Fruit fly (Drosophila melanogaster) whole organism: ENCODE measurements around the gene HHEX.

ENCODE experiments used
- CG8478 ChIP-seq: fragments of >200 bp; optimal IDR thresholded peaks from 2 replicates; lab custom pipeline; 2018; ENCODE audit warnings: inconsistent platforms
- Dll ChIP-seq: fragments of >200 bp; optimal IDR thresholded peaks from 2 replicates; lab custom pipeline; 2017
- EcR ChIP-seq, 2 experiments: fragments of >200 bp; optimal IDR thresholded peaks; 2 replicates each; lab custom pipeline; 2017; ENCODE audit warnings: missing biosample characterization in 2 of 2, missing genetic modification characterization in 2 of 2, missing genetic modification reagents in 2 of 2
- pan ChIP-seq: fragments of >200 bp; optimal IDR thresholded peaks from 2 replicates; lab custom pipeline; 2017
- psq ChIP-seq: fragments of >200 bp; optimal IDR thresholded peaks from 2 replicates; lab custom pipeline; 2017
- usp ChIP-seq: fragments of >200 bp; optimal IDR thresholded peaks from 2 replicates; lab custom pipeline; 2017; ENCODE audit warnings: missing biosample characterization, missing genetic modification characterization, mixed read lengths

HHEX gene

dm6 chr3R:21080876-21081586 lies at the start of gene HHEX:
Gene HHEX, minus strand, starts transcription at chr3R:21080926.
- TF ChIP-seq CG8478 (lab: Kevin White, UChicago) (no peak), Dll (no peak), usp (GFP tag; lab: Kevin White, UChicago) (no peak), pan (lab: Kevin White, UChicago) (no peak), psq (lab: Kevin White, UChicago) (no peak), EcR (GFP tag; optimal IDR thresholded peaks at IDR 0.05; lab: Kevin White, UChicago) (no peak)

- TF ChIP-seq EcR (GFP tag; optimal IDR thresholded peaks at IDR 0.05; lab: Kevin White, UChicago) = no peak
- no peak for TF ChIP-seq psq (lab: Kevin White, UChicago)
- TF ChIP-seq pan (lab: Kevin White, UChicago) = no peak
- TF ChIP-seq usp (GFP tag; lab: Kevin White, UChicago) = no peak
- TF ChIP-seq Dll = no peak
- TF ChIP-seq CG8478 (lab: Kevin White, UChicago) = no peak
These were observed 49.3 kb upstream of the HHEX start, which contains the start of gene Ice2 for dm6 chr3R:21130050-21130449. Gene Ice2, plus strand, starts transcription at chr3R:21130216.

dm6 chr3R:21129617-21130016 lies 48.9 kb upstream of the HHEX start, which contains the start of gene Obp93a:
Gene Obp93a, minus strand, starts transcription at chr3R:21129717.
- TF ChIP-seq Dll = no peak
- TF ChIP-seq EcR (GFP tag; optimal IDR thresholded peaks at IDR 0.05; lab: Kevin White, UChicago) = no peak
- no peak for TF ChIP-seq pan (lab: Kevin White, UChicago)
- no peak for TF ChIP-seq usp (GFP tag; lab: Kevin White, UChicago)
- no peak for TF ChIP-seq psq (lab: Kevin White, UChicago)
- TF ChIP-seq CG8478 (lab: Kevin White, UChicago) = no peak

- TF ChIP-seq CG8478 (lab: Kevin White, UChicago) (no peak), EcR (GFP tag; optimal IDR thresholded peaks at IDR 0.05; lab: Kevin White, UChicago) (no peak), psq (lab: Kevin White, UChicago) (no peak), pan (lab: Kevin White, UChicago) (no peak), usp (GFP tag; lab: Kevin White, UChicago) (no peak), Dll (no peak)
These were observed 46.7 kb upstream of the HHEX start, which contains the start of the genes slmb and CG5793 for dm6 chr3R:21127352-21127985. Gene slmb, minus strand, starts transcription at chr3R:21127485. Gene CG5793, plus strand, starts transcription at chr3R:21127573.

- TF ChIP-seq EcR (GFP tag; optimal IDR thresholded peaks at IDR 0.05; lab: Kevin White, UChicago) (no peak), psq (lab: Kevin White, UChicago) (no peak), CG8478 (lab: Kevin White, UChicago) (peak; percentile 73), pan (lab: Kevin White, UChicago) (no peak), usp (GFP tag; lab: Kevin White, UChicago) (no peak), Dll (no peak)
These were observed 46.1 kb upstream of the HHEX start for dm6 chr3R:21126673-21127284.

- TF ChIP-seq pan (lab: Kevin White, UChicago) = no peak
- TF ChIP-seq EcR (GFP tag; optimal IDR thresholded peaks at IDR 0.05; lab: Kevin White, UChicago) = no peak
- no peak for TF ChIP-seq CG8478 (lab: Kevin White, UChicago)
- TF ChIP-seq Dll = no peak
- no peak for TF ChIP-seq usp (GFP tag; lab: Kevin White, UChicago)
- no peak for TF ChIP-seq psq (lab: Kevin White, UChicago)
These were observed 43.5 kb upstream of the HHEX start for dm6 chr3R:21124225-21124624.

- TF ChIP-seq usp (GFP tag; lab: Kevin White, UChicago) (no peak), EcR (GFP tag; optimal IDR thresholded peaks at IDR 0.05; lab: Kevin White, UChicago) (no peak)
These were observed 38.1 kb upstream of the HHEX start, which contains the start of gene Bdbt for dm6 chr3R:21118784-21119183. Gene Bdbt, minus strand, starts transcription at chr3R:21118856.

dm6 chr3R:21116057-21116456 lies 35.3 kb upstream of the HHEX start, which contains the start of gene ppan:
Gene ppan, plus strand, starts transcription at chr3R:21116254.
- TF ChIP-seq Dll = no peak
- no peak for TF ChIP-seq EcR (GFP tag; optimal IDR thresholded peaks at IDR 0.05; lab: Kevin White, UChicago)
- no peak for TF ChIP-seq pan (lab: Kevin White, UChicago)
- no peak for TF ChIP-seq psq (lab: Kevin White, UChicago)
- no peak for TF ChIP-seq usp (GFP tag; lab: Kevin White, UChicago)
- TF ChIP-seq CG8478 (lab: Kevin White, UChicago) = no peak

dm6 chr3R:21112742-21113465 lies 32.2 kb upstream of the HHEX start:
- TF ChIP-seq EcR (GFP tag; optimal IDR thresholded peaks at IDR 0.05; lab: Kevin White, UChicago) = no peak
- TF ChIP-seq psq (lab: Kevin White, UChicago) = no peak
- TF ChIP-seq CG8478 (lab: Kevin White, UChicago) = no peak
- TF ChIP-seq Dll = no peak
- TF ChIP-seq pan (lab: Kevin White, UChicago) = no peak
- TF ChIP-seq usp (GFP tag; lab: Kevin White, UChicago) = no peak

dm6 chr3R:21111964-21112740 lies 31.4 kb upstream of the HHEX start:
- TF ChIP-seq usp (GFP tag; lab: Kevin White, UChicago) (no peak), EcR (GFP tag; optimal IDR thresholded peaks at IDR 0.05; lab: Kevin White, UChicago) (no peak), Dll (no peak), psq (lab: Kevin White, UChicago) (no peak), pan (lab: Kevin White, UChicago) (no peak), CG8478 (lab: Kevin White, UChicago) (no peak)
